Fruit fly (Drosophila melanogaster) Kc167 (cell line): ENCODE results near the gene ey.

ENCODE experiments used
- Sin3A ChIP-seq: fragments of >200 bp; optimal IDR thresholded peaks from 2 replicates; lab custom pipeline; 2018; ENCODE audit warnings: missing external identifiers
- insv ChIP-seq: fragments of >200 bp; optimal IDR thresholded peaks from 3 replicates; lab custom pipeline; 2018; ENCODE audit warnings: missing external identifiers

DNA sequence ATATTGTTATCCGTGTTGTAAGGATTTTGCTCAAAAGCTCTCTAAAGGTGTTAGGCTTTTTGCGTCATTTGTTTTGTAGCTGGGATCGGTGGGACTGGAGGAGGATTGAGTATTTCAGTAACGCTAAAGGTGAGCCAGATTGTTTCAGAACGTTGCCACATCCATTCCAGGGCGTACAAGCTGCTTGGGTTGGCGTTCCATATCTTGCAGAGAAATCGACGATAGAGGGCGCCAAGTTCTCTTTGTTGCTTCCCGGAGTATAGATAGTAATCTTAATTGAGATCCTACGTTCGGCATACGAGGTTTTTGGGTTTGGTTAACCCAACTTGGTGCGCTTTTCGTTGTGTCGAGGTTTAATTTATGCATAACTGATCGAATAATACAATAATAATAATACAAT lies 21.1 kb downstream of the ey start:
- TF ChIP-seq Sin3A (lab: Kevin White, UChicago): no peak
- TF ChIP-seq insv (lab: Kevin White, UChicago): no peak
